Worm (Caenorhabditis elegans): ENCODE data around the gene pde-12.
A peak's percentile ranks its signal among the peaks of the same experiment; 100 is the strongest.

pde-12 gene

ce11 chrIII:10870161-10870560 lies 25.3 kb upstream of the pde-12 start:
- no peak for TF ChIP-seq F13C5.2 (tag; optimal IDR thresholded peaks at IDR 0.05)
- no peak for TF ChIP-seq pes-1 (GFP tag; IDR thresholded peaks at IDR 0.05)
- no peak for TF ChIP-seq sea-1 (GFP tag; conservative IDR thresholded peaks at IDR 0.05)
- no peak for TF ChIP-seq B0310.2 (tag; optimal IDR thresholded peaks at IDR 0.05)
- TF ChIP-seq ceh-13 (GFP tag; optimal IDR thresholded peaks at IDR 0.05): no peak
- no peak for TF ChIP-seq scrt-1 (GFP tag; IDR thresholded peaks at IDR 0.05)
- no peak for TF ChIP-seq hnd-1 (tag; optimal IDR thresholded peaks at IDR 0.05)
- TF ChIP-seq aly-1 (tag; optimal IDR thresholded peaks at IDR 0.05): no peak
- TF ChIP-seq ets-7 (tag; optimal IDR thresholded peaks at IDR 0.05): no peak
- no peak for TF ChIP-seq ama-1 (optimal IDR thresholded peaks at IDR 0.05)
- no peak for TF ChIP-seq tbx-37 (GFP tag; conservative IDR thresholded peaks at IDR 0.05)
- no peak for TF ChIP-seq hmg-4 (GFP tag; optimal IDR thresholded peaks at IDR 0.05)
- no peak for TF ChIP-seq hmbx-1 (tag; optimal IDR thresholded peaks at IDR 0.05)
- TF ChIP-seq tra-4 (tag; optimal IDR thresholded peaks at IDR 0.05): no peak
- TF ChIP-seq tbx-11 (GFP tag; IDR thresholded peaks at IDR 0.05): no peak
- no peak for TF ChIP-seq ceh-36 (tag; optimal IDR thresholded peaks at IDR 0.05)
- no peak for TF ChIP-seq flt-1 (GFP tag; IDR thresholded peaks at IDR 0.05)

- no peak for TF ChIP-seq ceh-13 (GFP tag; optimal IDR thresholded peaks at IDR 0.05)
- TF ChIP-seq scrt-1 (GFP tag; IDR thresholded peaks at IDR 0.05): no peak
- no peak for TF ChIP-seq tbx-37 (GFP tag; conservative IDR thresholded peaks at IDR 0.05)
- no peak for TF ChIP-seq ets-7 (tag; optimal IDR thresholded peaks at IDR 0.05)
- no peak for TF ChIP-seq B0310.2 (tag; optimal IDR thresholded peaks at IDR 0.05)
- no peak for TF ChIP-seq hmbx-1 (tag; optimal IDR thresholded peaks at IDR 0.05)
- no peak for TF ChIP-seq hmg-4 (GFP tag; optimal IDR thresholded peaks at IDR 0.05)
- TF ChIP-seq tra-4 (tag; optimal IDR thresholded peaks at IDR 0.05): no peak
- no peak for TF ChIP-seq F13C5.2 (tag; optimal IDR thresholded peaks at IDR 0.05)
- no peak for TF ChIP-seq pes-1 (GFP tag; IDR thresholded peaks at IDR 0.05)
Observed at ce11 chrIII:10869595-10869994, 24.8 kb upstream of the pde-12 start.

ce11 chrIII:10868653-10869392 lies 24.0 kb upstream of the pde-12 start, which contains the start of the genes cey-4 and vps-50:
Gene cey-4, minus strand, starts transcription at chrIII:10868703.
Gene vps-50, plus strand, starts transcription at chrIII:10869193.
- TF ChIP-seq tbx-11 (GFP tag; IDR thresholded peaks at IDR 0.05) (no peak), F13C5.2 (tag; optimal IDR thresholded peaks at IDR 0.05) (peak; percentile 61), ets-7 (tag; optimal IDR thresholded peaks at IDR 0.05) (no peak), flt-1 (GFP tag; IDR thresholded peaks at IDR 0.05) (no peak), sea-1 (GFP tag; conservative IDR thresholded peaks at IDR 0.05) (no peak), pes-1 (GFP tag; IDR thresholded peaks at IDR 0.05) (no peak)

- TF ChIP-seq pes-1 (GFP tag; IDR thresholded peaks at IDR 0.05) (0 out of 2 replicates have a peak, but pooled peaks have one; percentile 12), ama-1 (optimal IDR thresholded peaks at IDR 0.05) (no peak)
Observed at ce11 chrIII:10867086-10867485, 22.3 kb upstream of the pde-12 start.

ce11 chrIII:10861375-10861774 lies 16.6 kb upstream of the pde-12 start:
- TF ChIP-seq ceh-36 (tag; optimal IDR thresholded peaks at IDR 0.05) (no peak), B0310.2 (tag; optimal IDR thresholded peaks at IDR 0.05) (no peak), pes-1 (GFP tag; IDR thresholded peaks at IDR 0.05) (no peak), tra-4 (tag; optimal IDR thresholded peaks at IDR 0.05) (no peak), scrt-1 (GFP tag; IDR thresholded peaks at IDR 0.05) (no peak), sea-1 (GFP tag; conservative IDR thresholded peaks at IDR 0.05) (no peak), ama-1 (optimal IDR thresholded peaks at IDR 0.05) (no peak), aly-1 (tag; optimal IDR thresholded peaks at IDR 0.05) (no peak), tbx-11 (GFP tag; IDR thresholded peaks at IDR 0.05) (no peak), hmg-4 (GFP tag; optimal IDR thresholded peaks at IDR 0.05) (no peak), flt-1 (GFP tag; IDR thresholded peaks at IDR 0.05) (no peak), ets-7 (tag; optimal IDR thresholded peaks at IDR 0.05) (no peak), hmbx-1 (tag; optimal IDR thresholded peaks at IDR 0.05) (no peak), hnd-1 (tag; optimal IDR thresholded peaks at IDR 0.05) (no peak), ceh-13 (GFP tag; optimal IDR thresholded peaks at IDR 0.05) (no peak), F13C5.2 (tag; optimal IDR thresholded peaks at IDR 0.05) (no peak)

ce11 chrIII:10857984-10858383 lies 13.2 kb upstream of the pde-12 start, which contains the start of gene oxi-1:
Gene oxi-1, plus strand, starts transcription at chrIII:10858284.
- TF ChIP-seq tbx-37 (GFP tag; conservative IDR thresholded peaks at IDR 0.05) (no peak), B0310.2 (tag; optimal IDR thresholded peaks at IDR 0.05) (no peak), ama-1 (optimal IDR thresholded peaks at IDR 0.05) (no peak), tra-4 (tag; optimal IDR thresholded peaks at IDR 0.05) (no peak), hmg-4 (GFP tag; optimal IDR thresholded peaks at IDR 0.05) (no peak), hmbx-1 (tag; optimal IDR thresholded peaks at IDR 0.05) (no peak), sea-1 (GFP tag; conservative IDR thresholded peaks at IDR 0.05) (no peak), scrt-1 (GFP tag; IDR thresholded peaks at IDR 0.05) (no peak), tbx-11 (GFP tag; IDR thresholded peaks at IDR 0.05) (no peak), hnd-1 (tag; optimal IDR thresholded peaks at IDR 0.05) (no peak), ets-7 (tag; optimal IDR thresholded peaks at IDR 0.05) (no peak), F13C5.2 (tag; optimal IDR thresholded peaks at IDR 0.05) (no peak), pes-1 (GFP tag; IDR thresholded peaks at IDR 0.05) (no peak), ceh-13 (GFP tag; optimal IDR thresholded peaks at IDR 0.05) (no peak), ceh-36 (tag; optimal IDR thresholded peaks at IDR 0.05) (no peak), aly-1 (tag; optimal IDR thresholded peaks at IDR 0.05) (no peak), flt-1 (GFP tag; IDR thresholded peaks at IDR 0.05) (no peak)

- peak; percentile 62 for TF ChIP-seq B0310.2 (tag; optimal IDR thresholded peaks at IDR 0.05)
- TF ChIP-seq sea-1 (GFP tag; conservative IDR thresholded peaks at IDR 0.05): 0 out of 2 replicates have a peak, but pooled peaks have one; percentile 46
- peak; percentile 12 for TF ChIP-seq ets-7 (tag; optimal IDR thresholded peaks at IDR 0.05)
- TF ChIP-seq tbx-37 (GFP tag; conservative IDR thresholded peaks at IDR 0.05): peak; percentile 60; the same call in 1 of the 2 replicates
- no peak for TF ChIP-seq aly-1 (tag; optimal IDR thresholded peaks at IDR 0.05)
- peak; percentile 59 for TF ChIP-seq ceh-13 (GFP tag; optimal IDR thresholded peaks at IDR 0.05)
- no peak for TF ChIP-seq hmg-4 (GFP tag; optimal IDR thresholded peaks at IDR 0.05)
- TF ChIP-seq tbx-11 (GFP tag; IDR thresholded peaks at IDR 0.05): 0 out of 2 replicates have a peak, but pooled peaks have one; percentile 38
- TF ChIP-seq hnd-1 (tag; optimal IDR thresholded peaks at IDR 0.05): peak; percentile 33
- TF ChIP-seq ceh-36 (tag; optimal IDR thresholded peaks at IDR 0.05): no peak
- TF ChIP-seq pes-1 (GFP tag; IDR thresholded peaks at IDR 0.05): peak; percentile 80
Observed at ce11 chrIII:10856830-10857229, 12.0 kb upstream of the pde-12 start.

Measured in whole organism, early embryonic.